Fruit fly (Drosophila melanogaster): Measurements from ENCODE around the gene dl.

dl gene

DNA sequence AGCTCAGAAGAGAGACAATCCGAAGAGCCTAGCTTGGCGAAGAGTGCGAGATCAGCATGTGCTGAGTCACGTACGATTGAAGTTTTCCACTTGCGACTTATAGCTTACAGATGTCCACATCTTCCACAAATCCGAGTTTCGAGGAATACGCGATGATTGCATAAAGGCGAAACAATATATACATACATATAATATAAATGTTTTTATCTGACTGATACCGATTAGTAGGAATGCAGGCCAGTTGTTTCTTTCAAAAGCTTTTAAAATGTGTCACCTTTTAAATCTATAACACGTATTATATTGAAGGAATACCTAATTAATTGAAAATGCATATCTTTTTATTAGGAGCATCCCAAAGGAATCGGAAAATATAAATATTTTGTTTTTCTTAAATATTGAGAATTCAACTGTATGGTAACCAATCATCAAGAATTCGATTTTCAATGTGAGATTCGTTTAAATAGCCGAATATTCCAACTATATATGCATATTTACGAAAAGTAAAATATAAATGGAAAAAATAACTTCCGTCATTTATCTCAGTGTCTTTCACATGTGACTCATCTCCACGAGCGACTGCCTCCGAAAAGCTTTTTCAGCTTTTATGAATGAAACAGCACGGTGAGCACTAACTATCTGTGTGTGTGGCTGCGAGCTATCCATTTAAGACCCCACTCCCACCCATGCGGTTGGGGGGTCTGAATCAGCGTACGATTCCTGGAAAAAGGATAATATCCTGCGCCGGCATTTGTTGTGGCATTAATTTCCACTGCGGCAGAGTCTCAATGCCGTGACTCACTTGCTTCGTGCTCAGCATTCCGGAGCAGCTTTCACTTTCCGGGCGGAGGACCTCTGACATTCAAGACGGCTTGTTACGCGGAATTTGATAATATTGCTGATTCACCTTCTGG is 596 bp upstream of the dl start (continued):
- TF ChIP-seq Oli (tag; optimal IDR thresholded peaks at IDR 0.05): peak; percentile 72
- no peak for TF ChIP-seq tup (GFP tag; optimal IDR thresholded peaks at IDR 0.05)
- TF ChIP-seq seq (GFP tag; IDR thresholded peaks at IDR 0.05): 0 out of 2 replicates have a peak, but pooled peaks have one; percentile 43
- TF ChIP-seq Nf-YB (GFP tag; optimal IDR thresholded peaks at IDR 0.05): peak; percentile 20
- no peak for TF ChIP-seq ab (GFP tag; optimal IDR thresholded peaks at IDR 0.05)
- TF ChIP-seq ap (GFP tag; IDR thresholded peaks at IDR 0.05): no peak
- peak; percentile 24 for TF ChIP-seq Side (GFP tag; optimal IDR thresholded peaks at IDR 0.05)
- TF ChIP-seq CG8388 (GFP tag; optimal IDR thresholded peaks at IDR 0.05): peak; percentile 64
- no peak for TF ChIP-seq CG17186 (GFP tag; optimal IDR thresholded peaks at IDR 0.05)
- TF ChIP-seq CG13424 (tag; optimal IDR thresholded peaks at IDR 0.05): peak; percentile 70
- no peak for TF ChIP-seq Dref (GFP tag; IDR thresholded peaks at IDR 0.05)
- no peak for TF ChIP-seq usp (GFP tag; optimal IDR thresholded peaks at IDR 0.05)
- no peak for TF ChIP-seq CG7963 (GFP tag; IDR thresholded peaks at IDR 0.05; ENCODE audit: partially characterized antibody)
- TF ChIP-seq Ptx1 (GFP tag; IDR thresholded peaks at IDR 0.05): peak; percentile 65; the same call in 1 of the 2 replicates
- TF ChIP-seq jigr1 (GFP tag; IDR thresholded peaks at IDR 0.05): no peak
- TF ChIP-seq sc (optimal IDR thresholded peaks at IDR 0.05): no peak
- TF ChIP-seq sc (GFP tag; optimal IDR thresholded peaks at IDR 0.05): peak; percentile 28
- TF ChIP-seq CG4820 (GFP tag; optimal IDR thresholded peaks at IDR 0.05): no peak
- TF ChIP-seq CG15269 (tag; optimal IDR thresholded peaks at IDR 0.05): peak; percentile 75
- TF ChIP-seq CG2116 (GFP tag; optimal IDR thresholded peaks at IDR 0.05): no peak
- TF ChIP-seq pho (GFP tag; optimal IDR thresholded peaks at IDR 0.05): peak; percentile 18
- TF ChIP-seq CG31224 (GFP tag; IDR thresholded peaks at IDR 0.05): no peak
- TF ChIP-seq CG34224 (GFP tag; IDR thresholded peaks at IDR 0.05; ENCODE audit: partially characterized antibody): no peak; the same call in 2 of the 3 replicates
- no peak for TF ChIP-seq HLH4C (GFP tag; IDR thresholded peaks at IDR 0.05; ENCODE audit: partially characterized antibody)
- TF ChIP-seq Nf-YA (GFP tag; IDR thresholded peaks at IDR 0.05): no peak
- TF ChIP-seq ken (GFP tag; IDR thresholded peaks at IDR 0.05): peak; percentile 46; the same call in 1 of the 3 replicates
- no peak for TF ChIP-seq Ssrp (tag; optimal IDR thresholded peaks at IDR 0.05)
- no peak for TF ChIP-seq Dad (GFP tag; optimal IDR thresholded peaks at IDR 0.05)
- TF ChIP-seq disco-r (GFP tag; optimal IDR thresholded peaks at IDR 0.05): no peak
- TF ChIP-seq Sin3A (optimal IDR thresholded peaks at IDR 0.05): no peak
- TF ChIP-seq rib (GFP tag; IDR thresholded peaks at IDR 0.05): peak; percentile 10; the same call in 1 of the 2 replicates
- TF ChIP-seq dati (GFP tag; IDR thresholded peaks at IDR 0.05): no peak
- no peak for TF ChIP-seq CG3726 (GFP tag; IDR thresholded peaks at IDR 0.05)
- TF ChIP-seq CG4707 (GFP tag; optimal IDR thresholded peaks at IDR 0.05): no peak
- 0 out of 2 replicates have a peak, but pooled peaks have one; percentile 9 for TF ChIP-seq Taf1 (GFP tag; IDR thresholded peaks at IDR 0.05)
- no peak for TF ChIP-seq E2f1 (GFP tag; IDR thresholded peaks at IDR 0.05)
- peak; percentile 32 for TF ChIP-seq CG10654 (GFP tag; optimal IDR thresholded peaks at IDR 0.05)
- peak; percentile 5 for TF ChIP-seq slp2 (GFP tag; optimal IDR thresholded peaks at IDR 0.05)
- TF ChIP-seq CG4360 (GFP tag; IDR thresholded peaks at IDR 0.05): no peak
- no peak for TF ChIP-seq salm (tag; optimal IDR thresholded peaks at IDR 0.05)
- TF ChIP-seq pan (optimal IDR thresholded peaks at IDR 0.05): no peak
- TF ChIP-seq pan (GFP tag; optimal IDR thresholded peaks at IDR 0.05 in 1 of 2, IDR thresholded peaks at IDR 0.05 in 1 of 2): peak in 1 of 2 experiments; percentile 76
- peak; percentile 40 for TF ChIP-seq Hr3 (GFP tag; optimal IDR thresholded peaks at IDR 0.05)
- no peak for TF ChIP-seq Doc2 (GFP tag; IDR thresholded peaks at IDR 0.05)
- TF ChIP-seq CG4854 (GFP tag; optimal IDR thresholded peaks at IDR 0.05): peak; percentile 21
- no peak for TF ChIP-seq vnd (GFP tag; IDR thresholded peaks at IDR 0.05; ENCODE audit: partially characterized antibody)
- no peak for TF ChIP-seq NC2α (GFP tag; optimal IDR thresholded peaks at IDR 0.05)
- no peak for TF ChIP-seq phol (tag; optimal IDR thresholded peaks at IDR 0.05)
- TF ChIP-seq Rx (GFP tag; IDR thresholded peaks at IDR 0.05): no peak
- TF ChIP-seq onecut (GFP tag; IDR thresholded peaks at IDR 0.05): no peak
